Fruit fly (Drosophila melanogaster): ENCODE measurements around the gene Brd7-9.

Brd7-9 gene

DNA sequence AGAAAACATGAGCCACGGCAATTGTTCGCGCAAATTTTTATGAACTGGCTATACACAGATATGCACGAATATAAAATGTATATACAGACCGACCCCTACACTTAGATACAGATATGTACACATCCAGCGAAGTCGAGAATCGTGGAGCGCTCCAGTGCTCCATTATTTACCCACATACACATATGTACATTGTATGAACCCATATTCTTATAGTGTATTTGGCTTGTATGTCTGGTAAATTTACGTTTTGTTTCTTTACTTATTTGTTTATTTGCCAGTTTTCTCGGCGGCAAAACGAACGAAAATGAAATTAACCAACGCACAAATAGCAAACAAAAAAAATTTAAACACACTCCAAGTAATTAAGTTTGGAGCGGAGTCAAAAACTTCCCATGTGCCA lies 30.7 kb downstream of the Brd7-9 start (continued):
- TF ChIP-seq wor (GFP tag; IDR thresholded peaks at IDR 0.05): no peak
- no peak for TF ChIP-seq Bdp1 (GFP tag; optimal IDR thresholded peaks at IDR 0.05)
- no peak for TF ChIP-seq CG3995 (GFP tag; optimal IDR thresholded peaks at IDR 0.05)
- TF ChIP-seq exex (tag; optimal IDR thresholded peaks at IDR 0.05): peak; percentile 41
- no peak for TF ChIP-seq slbo (GFP tag; IDR thresholded peaks at IDR 0.05)
- TF ChIP-seq Chrac-16 (GFP tag; optimal IDR thresholded peaks at IDR 0.05): no peak
- TF ChIP-seq H15 (GFP tag; IDR thresholded peaks at IDR 0.05): no peak
- no peak for TF ChIP-seq CG2199 (GFP tag; IDR thresholded peaks at IDR 0.05)
- peak; percentile 53 for TF ChIP-seq cwo (GFP tag; optimal IDR thresholded peaks at IDR 0.05)
- TF ChIP-seq Lim3 (GFP tag; IDR thresholded peaks at IDR 0.05): no peak
- no peak for TF ChIP-seq corto (GFP tag; optimal IDR thresholded peaks at IDR 0.05)
- peak; percentile 38 for TF ChIP-seq Dip3 (GFP tag; optimal IDR thresholded peaks at IDR 0.05)
- TF ChIP-seq CG4730 (GFP tag; IDR thresholded peaks at IDR 0.05): no peak
- TF ChIP-seq CG13424 (tag; optimal IDR thresholded peaks at IDR 0.05): peak; percentile 14
- TF ChIP-seq CG13296 (GFP tag; optimal IDR thresholded peaks at IDR 0.05): peak; percentile 83
- TF ChIP-seq CG10267 (tag; optimal IDR thresholded peaks at IDR 0.05): no peak
- TF ChIP-seq Spps (tag; optimal IDR thresholded peaks at IDR 0.05): no peak
- peak; percentile 24 for TF ChIP-seq bigmax (GFP tag; optimal IDR thresholded peaks at IDR 0.05)
- TF ChIP-seq CG11398 (GFP tag; optimal IDR thresholded peaks at IDR 0.05): no peak
- TF ChIP-seq pnt (GFP tag; optimal IDR thresholded peaks at IDR 0.05): no peak
- no peak for TF ChIP-seq CG10366 (GFP tag; IDR thresholded peaks at IDR 0.05)
- peak in 1 of 2 experiments; percentile 51 for TF ChIP-seq dpn (GFP tag; optimal IDR thresholded peaks at IDR 0.05)
- no peak for TF ChIP-seq CG1024 (GFP tag; IDR thresholded peaks at IDR 0.05)
- peak; percentile 77 for TF ChIP-seq sens (GFP tag)
- TF ChIP-seq NC2α (GFP tag; optimal IDR thresholded peaks at IDR 0.05): peak; percentile 42
- TF ChIP-seq D (optimal IDR thresholded peaks at IDR 0.05): no peak
- TF ChIP-seq D (GFP tag; optimal IDR thresholded peaks at IDR 0.05): no peak
- TF ChIP-seq Hmx (GFP tag; optimal IDR thresholded peaks at IDR 0.05): no peak
- peak; percentile 73 for TF ChIP-seq CG15696 (tag; optimal IDR thresholded peaks at IDR 0.05)
- no peak for TF ChIP-seq inv (GFP tag; IDR thresholded peaks at IDR 0.05; ENCODE audit: partially characterized antibody)
- TF ChIP-seq chif (GFP tag; optimal IDR thresholded peaks at IDR 0.05): no peak
- no peak for TF ChIP-seq tio (GFP tag; optimal IDR thresholded peaks at IDR 0.05)
- no peak for TF ChIP-seq CG33557 (GFP tag; optimal IDR thresholded peaks at IDR 0.05)
- TF ChIP-seq Ptx1 (GFP tag; IDR thresholded peaks at IDR 0.05): no peak
- peak; percentile 46 for TF ChIP-seq CG18262 (tag; optimal IDR thresholded peaks at IDR 0.05)
- TF ChIP-seq sisA (GFP tag; IDR thresholded peaks at IDR 0.05): no peak
- no peak for TF ChIP-seq CG14050 (GFP tag; IDR thresholded peaks at IDR 0.05)
- TF ChIP-seq Sox102F (GFP tag; optimal IDR thresholded peaks at IDR 0.05): no peak
- TF ChIP-seq Camta (GFP tag; optimal IDR thresholded peaks at IDR 0.05): peak; percentile 51
- TF ChIP-seq pb (GFP tag; optimal IDR thresholded peaks at IDR 0.05): no peak
- TF ChIP-seq dati (GFP tag; IDR thresholded peaks at IDR 0.05): no peak
- TF ChIP-seq Side (GFP tag; optimal IDR thresholded peaks at IDR 0.05): peak; percentile 62
- no peak for TF ChIP-seq jigr1 (GFP tag; IDR thresholded peaks at IDR 0.05)
- TF ChIP-seq Hr51 (GFP tag; optimal IDR thresholded peaks at IDR 0.05): no peak
- TF ChIP-seq scrt (GFP tag; optimal IDR thresholded peaks at IDR 0.05): peak; percentile 53
- TF ChIP-seq CG17328 (GFP tag; IDR thresholded peaks at IDR 0.05): no peak
- no peak for TF ChIP-seq CG4820 (GFP tag; optimal IDR thresholded peaks at IDR 0.05)
- TF ChIP-seq danr (GFP tag; IDR thresholded peaks at IDR 0.05): no peak
- peak; percentile 30 for TF ChIP-seq CG17385 (GFP tag; optimal IDR thresholded peaks at IDR 0.05)
- TF ChIP-seq mld (GFP tag; IDR thresholded peaks at IDR 0.05; ENCODE audit: partially characterized antibody): no peak
- TF ChIP-seq shn (GFP tag; optimal IDR thresholded peaks at IDR 0.05): no peak
- TF ChIP-seq sug (tag; optimal IDR thresholded peaks at IDR 0.05): peak; percentile 70
- no peak for TF ChIP-seq ftz-f1 (GFP tag; optimal IDR thresholded peaks at IDR 0.05)
